Worm (Caenorhabditis elegans): ENCODE results near the gene T09A5.4.

Gene T09A5.4

DNA sequence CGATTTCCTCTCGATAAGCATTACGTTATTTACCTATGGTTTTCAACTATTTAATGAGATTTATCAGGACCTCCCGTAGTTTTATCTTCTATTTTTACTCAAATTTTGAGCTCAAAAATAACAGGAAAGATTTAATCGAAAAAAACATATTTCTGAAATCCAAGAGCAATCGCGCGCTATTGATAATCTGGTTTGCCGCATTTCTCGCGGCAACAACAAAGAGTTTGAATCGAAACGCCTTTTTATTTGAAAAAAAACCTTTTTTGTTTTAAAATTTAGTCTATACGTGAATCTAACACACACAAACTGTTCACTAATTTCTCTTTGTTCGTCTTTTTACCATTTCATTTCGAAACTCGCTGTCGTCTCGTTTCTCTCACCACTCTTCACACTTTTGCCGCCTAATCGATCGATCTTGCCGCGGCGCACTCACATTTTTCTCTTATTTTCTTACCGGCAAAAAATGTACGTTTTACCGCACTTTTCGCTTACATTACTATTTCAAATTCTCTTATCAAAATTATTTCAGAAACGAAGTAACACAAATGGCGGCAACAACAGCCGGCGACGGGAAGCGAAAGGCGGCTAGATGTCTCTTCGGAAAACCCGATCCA, 29.7 kb upstream of the T09A5.4 start, which contains the start of gene cki-2 (continued):
- TF ChIP-seq ZK546.5 (tag; optimal IDR thresholded peaks at IDR 0.05) = no peak
- no peak for TF ChIP-seq madf-5 (GFP tag; IDR thresholded peaks at IDR 0.05)
- no peak for TF ChIP-seq D1046.2 (GFP tag; IDR thresholded peaks at IDR 0.05)
- no peak for TF ChIP-seq daf-19 (GFP tag; conservative IDR thresholded peaks at IDR 0.05)
- TF ChIP-seq fos-1 (tag; optimal IDR thresholded peaks at IDR 0.05) = no peak
- no peak for TF ChIP-seq mxl-3 (GFP tag; optimal IDR thresholded peaks at IDR 0.05)
- no peak for TF ChIP-seq daf-8 (GFP tag; IDR thresholded peaks at IDR 0.05)
- TF ChIP-seq lim-7 (GFP tag; IDR thresholded peaks at IDR 0.05) = no peak
- peak; percentile 60 for TF ChIP-seq lin-38 (GFP tag; IDR thresholded peaks at IDR 0.05)
- no peak for TF ChIP-seq F37D6.2 (tag; optimal IDR thresholded peaks at IDR 0.05)
- TF ChIP-seq dmd-6 (GFP tag; IDR thresholded peaks at IDR 0.05) = no peak
- TF ChIP-seq nhr-77 (tag; optimal IDR thresholded peaks at IDR 0.05) = no peak
- TF ChIP-seq jun-1 (tag; optimal IDR thresholded peaks at IDR 0.05) = no peak
- peak in 1 of 2 experiments; percentile 7 for TF ChIP-seq lsy-2 (tag; optimal IDR thresholded peaks at IDR 0.05)
- TF ChIP-seq pqm-1 (tag; optimal IDR thresholded peaks at IDR 0.05) = peak; percentile 38
- TF ChIP-seq lin-1 (GFP tag; IDR thresholded peaks at IDR 0.05) = no peak

DNA sequence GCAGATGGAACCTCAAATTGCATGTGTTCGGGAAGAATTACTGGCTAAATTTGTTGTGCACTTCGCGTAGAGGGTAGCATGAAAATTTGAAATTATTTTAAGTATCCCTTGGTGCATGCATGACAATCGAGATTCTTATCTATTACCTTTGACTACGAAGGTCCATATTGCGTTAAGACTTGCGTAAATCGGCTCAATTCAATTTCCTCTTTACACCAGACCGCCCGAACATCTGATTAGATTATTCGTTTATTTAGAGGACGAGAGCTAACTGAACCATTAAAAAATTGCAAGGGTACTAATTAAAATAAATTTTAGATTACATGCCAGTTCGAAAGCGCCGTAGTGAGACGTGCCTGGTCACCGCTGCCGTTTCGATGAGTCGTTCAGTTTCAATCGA, 28.4 kb upstream of the T09A5.4 start:
- no peak for TF ChIP-seq daf-12 (tag; optimal IDR thresholded peaks at IDR 0.05)
- no peak for TF ChIP-seq saeg-2 (GFP tag; IDR thresholded peaks at IDR 0.05)
- TF ChIP-seq nhr-76 (tag; optimal IDR thresholded peaks at IDR 0.05) = no peak
- TF ChIP-seq ceh-62 (tag; optimal IDR thresholded peaks at IDR 0.05) = no peak
- no peak for TF ChIP-seq egl-27 (tag; optimal IDR thresholded peaks at IDR 0.05)
- TF ChIP-seq zfp-2 (tag; optimal IDR thresholded peaks at IDR 0.05) = no peak

DNA sequence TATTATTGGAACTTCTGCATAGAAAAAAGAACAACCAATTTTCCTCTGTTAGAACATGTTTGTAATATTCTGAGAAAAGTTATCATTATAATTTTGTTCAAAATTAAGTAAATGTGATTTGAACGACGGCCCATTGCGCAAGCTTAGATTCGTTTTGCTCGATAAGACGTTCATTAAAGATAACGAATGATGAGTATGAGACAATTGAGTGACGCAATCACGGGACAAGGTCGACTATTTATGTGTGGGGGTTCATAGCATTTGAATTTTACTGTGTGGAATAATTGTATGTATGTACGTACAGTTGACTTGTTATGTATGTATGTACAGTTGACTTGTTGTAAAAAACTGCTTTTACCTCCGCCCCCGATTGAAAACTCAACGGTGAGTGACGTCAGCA, 26.6 kb upstream of the T09A5.4 start:
- TF ChIP-seq unc-62 (GFP tag; optimal IDR thresholded peaks at IDR 0.05 in 1 of 2) = peak in 1 of 2 experiments; percentile 75
- no peak for TF ChIP-seq unc-62 (tag; optimal IDR thresholded peaks at IDR 0.05)
- no peak for TF ChIP-seq skn-1 (tag; optimal IDR thresholded peaks at IDR 0.05)
- no peak for TF ChIP-seq R02D3.7 (tag; optimal IDR thresholded peaks at IDR 0.05)
- no peak for TF ChIP-seq mxl-2 (GFP tag; conservative IDR thresholded peaks at IDR 0.05)

DNA sequence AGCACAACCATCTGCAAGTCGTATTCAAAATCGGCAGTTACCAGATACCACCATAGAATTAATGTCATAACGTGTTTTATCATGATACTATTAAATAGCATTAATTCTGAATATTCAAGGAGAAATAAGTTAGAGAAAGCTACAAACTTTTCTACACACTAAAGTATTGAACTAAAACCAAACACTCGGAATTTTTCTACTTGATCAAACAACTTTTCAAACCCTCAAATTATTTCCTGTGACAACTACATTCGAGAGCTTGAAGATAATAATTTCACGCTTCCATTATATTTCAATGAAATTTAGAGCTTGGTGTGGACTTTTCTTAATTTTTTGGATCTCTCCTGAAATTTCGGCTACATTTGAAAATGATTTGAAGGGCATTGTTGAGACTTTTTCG, 23.5 kb upstream of the T09A5.4 start, which contains the start of gene irld-47:
Gene irld-47, minus strand, starts transcription at position 101 of the 400 bp plus-strand sequence.
- no peak for TF ChIP-seq nhr-6 (tag; optimal IDR thresholded peaks at IDR 0.05)
- no peak for TF ChIP-seq ama-1 (optimal IDR thresholded peaks at IDR 0.05)
- no peak for TF ChIP-seq pqm-1 (tag; optimal IDR thresholded peaks at IDR 0.05)
- no peak for TF ChIP-seq mep-1 (tag; optimal IDR thresholded peaks at IDR 0.05)
- no peak for TF ChIP-seq F49E8.2 (tag; optimal IDR thresholded peaks at IDR 0.05; ENCODE audit: borderline replicate concordance)
- TF ChIP-seq lir-3 (tag; optimal IDR thresholded peaks at IDR 0.05) = no peak

DNA sequence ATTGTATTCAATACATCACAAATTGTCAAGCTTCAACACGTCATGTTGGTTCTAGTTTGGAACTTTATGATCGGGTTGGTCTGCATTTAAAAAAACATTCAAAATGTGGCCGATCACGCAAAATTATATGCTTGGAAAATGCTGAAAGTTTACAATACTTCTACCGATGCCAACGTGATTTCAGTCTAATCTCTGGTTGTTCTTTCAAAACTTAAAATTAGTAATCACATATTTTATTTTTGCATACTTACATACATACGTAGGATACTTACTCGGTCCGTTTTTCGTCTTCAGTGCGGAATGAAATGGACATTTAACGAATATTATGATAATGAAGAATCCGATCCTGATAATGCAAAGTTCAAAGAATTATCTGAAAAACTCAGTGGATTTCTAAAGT, 20.9 kb upstream of the T09A5.4 start, which contains the start of gene srw-62:
Gene srw-62, plus strand, starts transcription at position 301 of the 400 bp plus-strand sequence.
- TF ChIP-seq ces-1 (GFP tag; optimal IDR thresholded peaks at IDR 0.05) = no peak
- no peak for TF ChIP-seq rbr-2 (tag; optimal IDR thresholded peaks at IDR 0.05)
- peak; percentile 4 for TF ChIP-seq aha-1 (tag)

DNA sequence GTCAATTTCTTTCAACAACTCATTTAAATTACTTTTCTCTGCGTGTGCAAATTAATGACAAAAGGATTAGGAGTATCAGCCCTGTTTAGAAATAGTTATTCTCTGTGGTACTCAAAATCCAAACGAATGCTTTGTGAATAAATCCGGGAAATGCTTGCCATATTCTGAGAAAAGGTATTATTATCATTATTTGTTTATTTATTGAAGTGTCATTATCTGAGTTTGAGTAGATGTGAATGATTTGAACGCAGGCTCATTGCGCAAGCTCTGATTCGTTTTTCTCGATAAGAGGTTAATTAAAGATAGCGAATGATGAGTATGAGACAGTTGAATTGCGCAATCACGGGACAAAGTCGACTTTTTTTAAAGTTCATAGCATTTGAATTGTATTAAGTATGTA, 18.1 kb upstream of the T09A5.4 start:
- TF ChIP-seq hlh-30 (tag; optimal IDR thresholded peaks at IDR 0.05; ENCODE audit: insufficient read depth) (no peak), snpc-4 (tag; optimal IDR thresholded peaks at IDR 0.05) (no peak), zag-1 (tag; optimal IDR thresholded peaks at IDR 0.05) (no peak), ztf-11 (tag; optimal IDR thresholded peaks at IDR 0.05) (no peak), unc-62 (GFP tag; optimal IDR thresholded peaks at IDR 0.05 in 1 of 2) (peak in 1 of 2 experiments; percentile 89), unc-62 (tag; optimal IDR thresholded peaks at IDR 0.05) (no peak), aha-1 (tag) (peak; percentile 66)
